Fruit fly (Drosophila melanogaster) ovary, adult (tissue): ENCODE data around the gene Adat1.

Experiments used
- CG17801 ChIP-seq: fragments of 200-800 bp; optimal IDR thresholded peaks from 2 replicates; lab custom pipeline; 2019; ENCODE audit warnings: missing biosample characterization, mild to moderate bottlenecking, missing genetic modification characterization, moderate library complexity; ENCODE audit not compliant: partially characterized antibody

The Adat1 gene

DNA sequence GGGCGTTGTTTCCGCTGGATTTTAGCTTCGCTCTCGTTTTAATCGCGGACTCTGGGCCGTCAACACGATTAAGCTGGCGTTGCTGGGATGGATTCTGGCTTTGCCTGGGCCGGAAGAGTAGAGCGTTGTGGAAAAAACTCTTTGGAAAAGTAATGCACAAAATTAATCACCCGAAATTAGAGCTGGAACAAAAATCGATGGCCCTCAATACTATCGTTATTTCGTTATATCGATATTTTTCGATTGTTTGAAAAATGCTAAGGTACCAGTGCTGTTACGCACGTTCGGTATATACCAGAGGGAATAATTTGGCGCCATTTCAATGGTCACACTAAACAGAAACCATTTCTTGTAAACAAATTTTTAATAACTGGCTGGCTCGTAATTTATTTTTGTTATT is 18.3 kb upstream of the Adat1 start, which contains the start of the genes Arpc1 and Orc5:
Gene Arpc1 (minus strand): TSS at position 202 of the 400 bp plus-strand sequence.
Gene Orc5 (plus strand): TSS at position 298 of the 400 bp plus-strand sequence.
- TF ChIP-seq CG17801 (GFP tag; lab: Kevin White, UChicago): peak; percentile 26

DNA sequence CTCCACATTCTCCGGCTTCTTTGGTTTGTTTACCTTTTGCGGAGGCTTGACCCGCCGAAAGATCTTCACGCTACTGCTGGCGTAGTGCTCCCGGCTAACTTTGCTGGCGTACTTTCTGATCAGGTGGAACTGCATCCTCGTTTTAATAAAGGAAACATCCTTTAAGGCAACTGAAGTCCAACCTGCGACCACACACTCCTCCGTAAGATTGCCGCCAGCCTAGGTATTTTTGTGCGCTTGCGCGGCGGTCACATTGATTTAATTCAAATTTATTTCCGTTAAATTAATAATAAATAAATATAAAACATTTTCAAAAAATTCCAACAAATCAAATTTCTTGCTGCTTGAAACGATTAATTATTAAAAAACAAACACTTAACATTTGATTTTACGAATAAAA is 16.3 kb upstream of the Adat1 start, which contains the start of gene PolG1:
Gene PolG1 (minus strand): TSS at position 216 of the 400 bp plus-strand sequence.
- TF ChIP-seq CG17801 (GFP tag; lab: Kevin White, UChicago): no peak

DNA sequence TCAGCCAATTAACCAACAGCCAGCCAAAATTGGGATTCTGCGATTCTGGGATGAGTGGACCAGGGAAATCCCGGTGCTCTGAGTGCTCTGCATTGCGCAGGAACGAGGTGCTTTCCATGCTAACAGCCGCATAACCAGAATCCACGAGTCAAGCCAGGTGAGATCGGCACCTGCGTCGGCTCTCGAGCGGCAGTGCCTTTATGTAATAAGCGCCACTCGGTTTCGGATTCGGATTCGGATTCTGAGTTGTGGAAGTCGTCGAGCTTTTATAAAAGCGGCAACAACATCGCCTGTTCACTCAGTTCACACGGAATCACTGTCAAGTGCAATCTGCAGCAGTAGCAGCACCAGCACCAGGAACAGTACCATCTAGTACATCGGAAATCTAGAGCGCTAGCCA is 9.7 kb upstream of the Adat1 start, which contains the start of gene b:
Gene b (plus strand): TSS at position 301 of the 400 bp plus-strand sequence.
- TF ChIP-seq CG17801 (GFP tag; lab: Kevin White, UChicago): no peak

DNA sequence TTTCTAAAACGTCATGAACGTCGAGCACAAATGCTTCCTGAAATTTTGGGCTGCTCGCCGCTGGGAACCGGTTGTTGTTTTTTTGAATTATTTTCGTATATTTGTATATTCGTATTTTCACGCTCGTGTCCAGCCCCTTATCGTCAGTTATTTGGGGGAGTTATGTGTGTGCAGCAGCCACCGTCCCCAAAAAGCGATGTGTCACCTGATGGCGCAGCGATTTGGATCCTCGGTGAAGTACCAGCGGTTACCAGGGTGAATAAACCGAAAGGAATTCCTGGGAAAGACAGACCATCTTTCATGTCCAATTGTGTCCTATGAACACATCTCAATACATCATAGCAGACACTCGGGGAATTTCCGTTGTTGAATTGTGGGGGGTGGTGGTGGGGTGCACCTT is 8.9 kb upstream of the Adat1 start:
- no peak for TF ChIP-seq CG17801 (GFP tag; lab: Kevin White, UChicago)

DNA sequence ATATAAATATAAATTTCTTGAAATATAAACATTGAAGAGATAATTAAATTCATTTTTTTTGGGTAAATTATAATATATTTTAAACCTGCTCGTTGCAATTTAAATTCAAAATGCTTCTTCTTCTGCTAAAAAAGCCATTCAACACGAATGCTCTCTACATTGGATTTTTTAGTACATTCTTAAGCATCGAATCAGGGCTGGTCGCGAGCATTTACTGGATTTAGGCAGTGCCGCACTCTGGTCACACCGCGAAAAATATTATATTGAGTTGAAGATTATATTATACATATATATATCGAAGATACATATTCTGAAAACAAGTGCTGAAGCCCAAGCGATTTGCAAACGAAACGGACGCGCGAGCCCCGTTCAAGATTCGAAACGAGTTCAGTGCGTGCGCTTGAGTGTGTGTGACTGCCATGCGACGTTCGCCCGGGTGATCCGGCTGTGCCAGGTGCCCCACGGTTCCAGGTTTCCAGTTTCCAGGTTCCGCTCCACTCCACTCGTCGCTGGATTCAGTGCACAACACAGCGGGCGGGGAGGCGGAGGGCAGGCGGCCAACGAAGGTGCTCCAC is 2.4 kb upstream of the Adat1 start, which contains the start of gene Sos:
Gene Sos (plus strand): TSS at position 213 of the 575 bp plus-strand sequence.
- TF ChIP-seq CG17801 (GFP tag; lab: Kevin White, UChicago): no peak

DNA sequence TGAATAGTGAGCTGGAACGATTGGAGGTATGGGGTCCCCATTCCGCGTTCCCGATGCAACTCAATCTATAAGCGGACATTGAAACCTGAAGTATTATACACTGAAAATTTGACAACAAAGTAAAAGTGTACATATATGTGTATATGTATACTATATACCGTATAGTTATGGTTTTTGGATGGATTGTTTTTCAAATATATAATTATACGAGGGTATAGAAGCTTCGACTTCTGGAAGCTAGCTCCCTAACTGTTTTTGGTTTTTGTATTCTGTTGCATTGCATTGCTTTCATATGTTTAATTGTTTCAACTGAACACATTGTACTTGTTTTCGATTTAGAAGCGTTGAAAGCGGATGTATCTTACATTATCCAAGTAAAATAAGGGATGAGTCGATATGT is 1.9 kb upstream of the Adat1 start, which contains the start of gene CG16888:
Gene CG16888 (minus strand): TSS at position 101 of the 400 bp plus-strand sequence.
- no peak for TF ChIP-seq CG17801 (GFP tag; lab: Kevin White, UChicago)

DNA sequence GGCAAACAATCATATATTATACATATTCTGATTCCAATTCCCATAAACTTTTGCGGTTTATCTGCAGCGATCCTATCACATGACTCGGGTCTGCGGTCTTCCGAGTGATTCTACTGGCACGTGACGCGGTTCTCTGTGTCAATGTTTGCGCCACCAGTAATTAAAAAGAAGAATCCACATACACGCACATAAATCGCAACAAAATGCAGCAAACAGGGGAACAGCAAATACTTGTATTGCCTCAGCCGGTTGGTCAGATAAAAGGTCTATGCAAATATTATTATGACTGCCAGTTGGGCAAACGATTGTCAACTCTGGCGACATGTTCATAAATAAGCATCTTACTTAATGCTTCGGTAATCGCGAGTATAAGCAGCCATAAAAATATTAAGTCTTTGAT is 3.3 kb downstream of the Adat1 start:
- TF ChIP-seq CG17801 (GFP tag; lab: Kevin White, UChicago): no peak

DNA sequence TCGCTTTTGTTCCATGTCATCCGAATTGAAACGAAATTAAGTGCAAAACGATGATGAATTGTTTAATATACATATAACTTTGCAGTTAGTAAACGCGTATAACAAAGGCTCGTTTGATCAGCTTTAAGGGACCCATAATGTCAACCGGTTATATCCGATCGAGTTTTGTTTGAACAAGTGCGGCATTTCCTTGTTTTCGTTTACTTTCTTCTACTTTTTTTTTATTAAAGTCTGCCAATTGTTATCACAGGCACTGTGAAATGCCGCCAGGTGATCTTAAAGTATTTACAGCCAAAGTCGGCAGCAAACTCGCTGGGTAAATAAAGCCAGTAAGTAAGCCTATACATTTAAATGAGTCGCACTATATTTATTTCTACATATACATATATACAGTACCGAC is 4.2 kb downstream of the Adat1 start:
- no peak for TF ChIP-seq CG17801 (GFP tag; lab: Kevin White, UChicago)

DNA sequence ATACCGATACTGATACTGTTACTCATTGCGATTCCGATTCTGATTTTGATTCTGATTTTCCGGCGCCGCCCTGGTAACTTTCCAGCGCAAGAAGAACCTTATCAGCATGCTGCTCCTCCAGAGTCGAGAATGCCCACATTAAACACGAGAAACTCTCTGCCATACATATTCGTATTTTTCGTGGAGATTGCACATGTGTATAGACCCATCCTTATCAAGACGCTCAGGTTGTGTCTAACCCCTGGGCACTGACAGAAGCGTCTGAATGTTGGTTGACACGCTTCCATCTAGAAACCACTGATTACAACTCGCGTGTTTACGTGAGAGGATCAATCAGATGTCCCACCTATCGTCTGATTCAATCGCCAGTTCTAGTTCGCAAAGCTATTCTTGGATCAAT is 6.1 kb downstream of the Adat1 start:
- TF ChIP-seq CG17801 (GFP tag; lab: Kevin White, UChicago): no peak

DNA sequence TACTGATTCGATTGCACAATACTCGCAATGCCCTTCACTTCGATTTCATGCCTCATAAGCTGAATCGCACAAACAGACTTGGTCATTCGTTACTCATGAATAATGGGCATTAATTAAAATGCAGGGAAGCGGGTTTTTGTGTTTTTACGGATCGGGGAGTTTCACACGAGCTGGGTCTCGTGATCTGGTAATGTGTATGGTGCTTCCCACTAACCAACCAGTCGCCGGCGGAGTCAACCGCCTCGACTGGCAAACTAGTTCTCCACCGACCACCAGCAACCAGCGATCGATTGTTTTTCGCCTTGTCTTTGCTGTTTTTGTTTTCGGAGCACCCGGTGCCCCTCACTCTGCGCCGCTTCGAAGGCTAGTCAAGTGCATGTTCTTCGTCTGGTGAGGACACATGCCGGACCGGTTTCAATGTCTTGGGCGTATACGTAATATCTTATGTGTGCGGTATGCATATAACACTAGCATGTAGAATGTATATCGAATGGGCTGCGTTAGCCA is 6.7 kb downstream of the Adat1 start:
- no peak for TF ChIP-seq CG17801 (GFP tag; lab: Kevin White, UChicago)

DNA sequence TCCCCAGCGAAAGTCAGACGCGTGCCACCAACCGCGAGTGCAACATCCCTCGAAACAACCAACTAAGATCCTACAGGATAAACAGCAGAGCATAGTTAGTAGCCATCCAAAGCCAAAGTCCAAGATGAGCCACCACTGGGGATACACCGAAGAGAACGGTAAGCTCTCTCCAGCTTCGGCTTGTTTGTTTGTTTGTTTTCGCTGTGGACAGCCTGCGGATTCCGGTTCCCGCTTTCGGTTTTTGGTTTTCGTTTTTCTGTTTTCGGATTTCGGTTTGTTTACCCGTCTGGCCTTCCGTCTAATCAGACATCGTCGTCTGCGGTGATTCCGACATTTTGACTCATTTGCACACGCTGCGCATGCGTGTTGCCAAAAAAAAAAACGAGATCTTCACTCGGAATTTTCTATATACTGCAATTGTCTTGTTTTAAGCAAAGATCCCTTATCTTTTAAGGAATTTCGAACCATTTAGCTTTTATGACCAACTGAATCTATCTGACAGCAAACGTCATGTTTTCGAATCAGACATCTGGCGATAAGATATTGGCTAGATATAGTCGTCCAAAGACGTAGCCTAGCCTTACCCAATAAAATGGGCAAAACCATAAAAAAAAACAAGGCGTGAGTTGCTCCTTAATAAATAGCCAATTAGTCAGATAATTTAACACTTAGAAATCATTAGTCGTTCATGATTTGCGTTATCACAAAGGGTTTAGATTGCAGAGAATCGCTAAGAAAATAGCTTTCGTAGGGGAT is 7.3 kb downstream of the Adat1 start:
- no peak for TF ChIP-seq CG17801 (GFP tag; lab: Kevin White, UChicago)

DNA sequence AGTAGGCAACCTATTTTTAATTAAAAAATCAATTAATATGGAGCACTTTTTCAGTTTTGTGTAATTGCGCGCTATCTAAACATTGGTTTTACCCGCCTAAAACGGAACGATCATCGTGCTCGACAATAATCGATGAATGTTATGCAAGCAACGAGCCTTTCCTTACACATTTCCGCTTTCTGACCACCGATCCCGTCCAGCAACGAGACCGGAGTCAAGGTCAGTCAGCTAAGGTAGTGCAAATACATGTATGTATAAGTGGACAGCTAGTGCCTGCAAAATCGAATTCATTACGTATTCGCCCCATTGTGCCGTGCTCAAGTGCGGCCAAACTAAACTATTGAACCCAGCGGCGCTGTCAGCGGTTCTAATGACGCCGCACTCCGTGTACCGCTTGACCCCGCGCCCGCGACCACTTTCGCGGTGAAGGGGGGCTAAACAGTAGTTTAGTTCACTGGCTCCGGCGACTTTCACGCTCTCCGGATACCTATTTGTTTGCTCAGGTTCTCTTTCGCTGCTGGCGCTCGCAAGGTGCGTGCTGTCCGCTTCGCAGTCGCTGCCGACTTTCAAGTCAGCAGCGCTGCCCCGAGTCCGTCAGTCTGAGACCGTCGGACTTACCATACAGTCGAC is 8.1 kb downstream of the Adat1 start, which contains the start of gene CAH1:
Gene CAH1 (plus strand): TSS at position 595 of the 630 bp plus-strand sequence.
- no peak for TF ChIP-seq CG17801 (GFP tag; lab: Kevin White, UChicago)

DNA sequence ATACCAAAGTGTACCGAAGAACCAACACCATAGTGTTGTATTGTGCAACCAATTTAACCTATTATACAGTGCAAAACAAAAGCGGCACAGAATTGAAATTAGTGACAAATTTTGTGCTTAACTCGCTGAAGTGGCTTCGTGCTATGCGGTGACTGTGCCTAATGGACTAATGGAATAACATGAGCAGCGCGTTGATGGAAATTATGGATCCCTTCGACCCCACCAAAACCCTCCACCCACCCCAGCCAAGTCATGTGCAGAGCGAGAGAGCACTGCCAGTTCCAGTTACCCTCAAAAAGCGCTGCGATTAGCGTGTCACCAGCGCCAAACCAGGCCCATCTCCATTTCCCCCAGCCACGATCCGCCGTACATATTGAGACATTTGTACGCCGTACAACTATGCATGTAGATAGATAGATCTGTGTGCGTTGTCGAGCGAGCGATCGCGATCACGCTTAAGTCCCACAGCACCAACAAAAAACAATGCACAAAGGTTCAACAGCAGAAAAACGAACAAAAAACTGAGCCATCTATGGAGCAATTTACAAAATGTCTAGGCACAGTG is 9.1 kb downstream of the Adat1 start:
- no peak for TF ChIP-seq CG17801 (GFP tag; lab: Kevin White, UChicago)

DNA sequence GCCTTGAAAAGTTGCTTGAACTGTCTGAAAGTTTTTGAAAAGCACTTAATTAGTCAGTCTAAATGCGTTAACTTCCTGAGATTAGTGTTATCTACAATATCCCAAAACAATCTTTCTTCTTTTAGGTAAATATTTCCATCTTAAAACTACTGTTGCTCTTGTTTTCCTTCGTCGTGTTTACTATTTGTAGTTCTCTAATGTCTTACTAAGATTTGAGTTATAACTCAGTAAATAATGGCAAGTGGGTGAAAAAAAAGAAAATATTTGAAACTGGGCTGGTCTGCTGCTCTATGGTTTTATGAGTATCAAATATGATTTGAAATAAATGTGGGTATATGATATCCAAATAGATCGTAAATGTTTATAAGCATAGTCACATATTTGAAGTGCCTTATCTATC is 10.1 kb downstream of the Adat1 start:
- no peak for TF ChIP-seq CG17801 (GFP tag; lab: Kevin White, UChicago)

DNA sequence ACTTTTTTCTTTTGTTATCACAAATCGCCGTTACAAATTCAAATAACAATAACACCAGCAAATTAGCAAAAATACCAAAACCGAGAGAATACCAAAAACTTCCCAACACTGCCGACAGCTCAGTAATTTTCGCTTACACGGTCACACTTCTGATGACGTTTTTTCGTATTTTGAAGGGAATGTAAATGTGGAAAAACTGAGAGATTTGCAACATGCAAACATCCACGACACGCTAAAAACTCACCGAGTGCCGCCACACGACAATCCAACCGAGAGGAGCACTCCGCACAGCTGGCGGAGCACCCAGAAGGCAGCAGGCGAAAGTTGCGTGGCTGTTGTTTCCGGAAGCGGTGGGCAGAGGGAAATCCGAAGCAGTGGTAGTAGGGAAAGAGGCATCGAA is 17.9 kb downstream of the Adat1 start, which contains the start of gene Sec71:
Gene Sec71 (plus strand): TSS at position 117 of the 400 bp plus-strand sequence.
- peak; percentile 32 for TF ChIP-seq CG17801 (GFP tag; lab: Kevin White, UChicago)
